Worm (Caenorhabditis elegans) whole organism, L4 larva: ENCODE data around the gene ZC443.2.
A peak's percentile ranks its signal among the peaks of the same experiment; 100 is the strongest.

Experiments
- F44E2.7 ChIP-seq: fragments of 200-800 bp; sonication (Bioruptor generic); IDR thresholded peaks from 2 replicates; pipeline ENCODE4 v2.1.2; 2022; ENCODE audit warnings: missing genetic modification characterization, missing compliant biosample characterization
- T20F7.1 ChIP-seq: fragments of 200-800 bp; sonication (Bioruptor generic); optimal IDR thresholded peaks from 2 replicates; lab custom pipeline; 2018; ENCODE audit warnings: mild to moderate bottlenecking, missing genetic modification characterization, missing compliant biosample characterization
- T26A8.4 ChIP-seq: fragments of 200-800 bp; sonication (Bioruptor generic); IDR thresholded peaks from 2 replicates; pipeline ENCODE4 v1.3.6; 2022; ENCODE audit warnings: missing genetic modification characterization, missing compliant biosample characterization
- Y5F2A.4 ChIP-seq: fragments of 200-800 bp; sonication (Bioruptor generic); optimal IDR thresholded peaks from 2 replicates; lab custom pipeline; 2018; ENCODE audit warnings: mild to moderate bottlenecking, missing genetic modification characterization, missing compliant biosample characterization
- Y75B8A.6 ChIP-seq: fragments of 200-800 bp; sonication (Bioruptor generic); IDR thresholded peaks from 2 replicates; pipeline ENCODE4 v1.3.6; 2022; ENCODE audit warnings: missing genetic modification reagents, missing genetic modification characterization, missing compliant biosample characterization
- ZK546.5 ChIP-seq, 2 experiments: sonication (generic microtip); optimal IDR thresholded peaks; 2 replicates each; lab custom pipeline; 2017; ENCODE audit warnings: missing biosample characterization in 2 of 2, missing genetic modification characterization in 2 of 2
- aha-1 ChIP-seq: fragments of 150-350 bp; peaks from one replicate; lab custom pipeline; 2014; ENCODE audit warnings: missing biosample characterization, missing genetic modification characterization
- ama-1 ChIP-seq: fragments of 150-350 bp; optimal IDR thresholded peaks from 2 replicates; lab custom pipeline; 2014; ENCODE audit warnings: inconsistent platforms, mixed read lengths
- ceh-28 ChIP-seq: fragments of 150-350 bp; optimal IDR thresholded peaks from 2 replicates; lab custom pipeline; 2014; ENCODE audit warnings: missing biosample characterization, missing genetic modification reagents, missing genetic modification characterization
- ceh-62 ChIP-seq: sonication (generic microtip); optimal IDR thresholded peaks from 2 replicates; lab custom pipeline; 2017; ENCODE audit warnings: missing biosample characterization, missing genetic modification characterization
- ces-1 ChIP-seq: fragments of 150-350 bp; sonication (generic microtip); optimal IDR thresholded peaks from 4 replicates; lab custom pipeline; 2014; ENCODE audit warnings: missing biosample characterization, missing genetic modification reagents, missing genetic modification characterization
- cey-2 ChIP-seq: sonication (generic microtip); optimal IDR thresholded peaks from 3 replicates; lab custom pipeline; 2017; ENCODE audit warnings: missing genetic modification characterization, mild to moderate bottlenecking, missing compliant biosample characterization, antibody characterized with exemption, borderline replicate concordance; ENCODE audit not compliant: insufficient read depth
- daf-16 ChIP-seq, 3 experiments: sonication (generic microtip); optimal IDR thresholded peaks; 2 replicates each; lab custom pipeline; 2016 to 2017; ENCODE audit warnings: missing genetic modification characterization in 3 of 3, missing genetic modification reagents in 3 of 3, mild to moderate bottlenecking in 2 of 3, missing compliant biosample characterization in 2 of 3, missing biosample characterization in 1 of 3, moderate library complexity in 1 of 3
- dve-1 ChIP-seq: sonication (generic microtip); optimal IDR thresholded peaks from 2 replicates; lab custom pipeline; 2017; ENCODE audit warnings: antibody characterized with exemption, mild to moderate bottlenecking, missing genetic modification characterization, missing compliant biosample characterization; ENCODE audit not compliant: insufficient read depth
- egl-27 ChIP-seq: sonication (generic microtip); optimal IDR thresholded peaks from 3 replicates; lab custom pipeline; 2017; ENCODE audit warnings: missing biosample characterization, missing genetic modification reagents, missing genetic modification characterization
- fkh-10 ChIP-seq: fragments of 150-350 bp; optimal IDR thresholded peaks from 2 replicates; lab custom pipeline; 2014; ENCODE audit warnings: missing biosample characterization, missing genetic modification reagents, missing genetic modification characterization
- fos-1 ChIP-seq: fragments of 150-350 bp; optimal IDR thresholded peaks from 2 replicates; lab custom pipeline; 2014; ENCODE audit warnings: missing biosample characterization, missing genetic modification characterization
- gei-8 ChIP-seq: fragments of 200-800 bp; sonication (Bioruptor generic); optimal IDR thresholded peaks from 2 replicates; lab custom pipeline; 2018; ENCODE audit warnings: mild to moderate bottlenecking, missing genetic modification characterization, missing compliant biosample characterization
- hlh-11 ChIP-seq: fragments of 200-800 bp; sonication (Bioruptor generic); optimal IDR thresholded peaks from 2 replicates; lab custom pipeline; 2018; ENCODE audit warnings: mild to moderate bottlenecking, missing genetic modification characterization, missing compliant biosample characterization
- hlh-30 ChIP-seq: sonication (generic microtip); optimal IDR thresholded peaks from 2 replicates; lab custom pipeline; 2017; ENCODE audit warnings: antibody characterized with exemption, mild to moderate bottlenecking, missing genetic modification characterization, missing compliant biosample characterization; ENCODE audit not compliant: insufficient read depth
- hmg-1.1 ChIP-seq: fragments of 200-800 bp; sonication (Bioruptor generic); IDR thresholded peaks from 2 replicates; pipeline ENCODE4 v1.3.6; 2022; ENCODE audit warnings: missing genetic modification reagents, missing genetic modification characterization, missing compliant biosample characterization
- lim-7 ChIP-seq: fragments of 200-800 bp; sonication (Bioruptor generic); IDR thresholded peaks from 2 replicates; pipeline ENCODE4 v1.3.6; 2022; ENCODE audit warnings: missing genetic modification characterization, missing compliant biosample characterization
- lir-3 ChIP-seq: sonication (generic microtip); optimal IDR thresholded peaks from 2 replicates; lab custom pipeline; 2016; ENCODE audit warnings: mild to moderate bottlenecking, missing genetic modification characterization, missing compliant biosample characterization
- lsy-2 ChIP-seq, 2 experiments: fragments of 150-350 bp in 1 of 2; sonication (generic microtip) in 1 of 2; optimal IDR thresholded peaks; 2 replicates each; lab custom pipeline; 2014 to 2017; ENCODE audit warnings: missing biosample characterization in 2 of 2, missing genetic modification characterization in 2 of 2
- madf-5 ChIP-seq, 2 experiments: fragments of 200-800 bp; sonication (Bioruptor generic); IDR thresholded peaks; 2 replicates each; pipeline ENCODE4 v1.3.6; 2022; ENCODE audit warnings: missing compliant biosample characterization in 2 of 2, missing genetic modification characterization in 2 of 2
- madf-9 ChIP-seq: fragments of 200-800 bp; sonication (Bioruptor generic); conservative IDR thresholded peaks from 2 replicates; pipeline ENCODE4 v1.3.6; 2022; ENCODE audit warnings: missing genetic modification reagents, missing genetic modification characterization, missing compliant biosample characterization
- mdl-1 ChIP-seq, 2 experiments: fragments of 150-350 bp in 1 of 2; sonication (generic microtip) in 1 of 2; optimal IDR thresholded peaks; 2 replicates each; lab custom pipeline; 2014 to 2017; ENCODE audit warnings: missing biosample characterization in 2 of 2, missing genetic modification characterization in 2 of 2
- mdt-29 ChIP-seq: fragments of 200-800 bp; sonication (Bioruptor generic); IDR thresholded peaks from 2 replicates; pipeline ENCODE4 v1.3.6; 2022; ENCODE audit warnings: missing genetic modification reagents, missing genetic modification characterization, missing compliant biosample characterization
- mep-1 ChIP-seq: fragments of 150-350 bp; sonication (generic microtip); optimal IDR thresholded peaks from 3 replicates; lab custom pipeline; 2014; ENCODE audit warnings: missing biosample characterization, missing genetic modification characterization
- nhr-102 ChIP-seq: sonication (generic microtip); optimal IDR thresholded peaks from 2 replicates; lab custom pipeline; 2016; ENCODE audit warnings: mild to moderate bottlenecking, missing genetic modification characterization, moderate library complexity, missing compliant biosample characterization
- nhr-11 ChIP-seq: fragments of 150-350 bp; optimal IDR thresholded peaks from 2 replicates; lab custom pipeline; 2014; ENCODE audit warnings: missing biosample characterization, missing genetic modification characterization
- nhr-111 ChIP-seq: fragments of 200-800 bp; sonication (Bioruptor generic); optimal IDR thresholded peaks from 2 replicates; lab custom pipeline; 2018; ENCODE audit warnings: mild to moderate bottlenecking, missing genetic modification characterization, missing compliant biosample characterization
- nhr-237 ChIP-seq: sonication (generic microtip); optimal IDR thresholded peaks from 2 replicates; lab custom pipeline; 2017; ENCODE audit warnings: missing biosample characterization, missing genetic modification characterization
- nhr-28 ChIP-seq: fragments of 150-350 bp; optimal IDR thresholded peaks from 2 replicates; lab custom pipeline; 2014; ENCODE audit warnings: missing biosample characterization, missing genetic modification characterization
- nhr-41 ChIP-seq: fragments of 200-800 bp; sonication (Bioruptor generic); IDR thresholded peaks from 2 replicates; pipeline ENCODE4 v1.3.6; 2022; ENCODE audit warnings: missing genetic modification reagents, missing genetic modification characterization, missing compliant biosample characterization
- nhr-42 ChIP-seq: fragments of 200-800 bp; sonication (Bioruptor generic); IDR thresholded peaks from 2 replicates; pipeline ENCODE4 v1.3.6; 2022; ENCODE audit warnings: missing genetic modification characterization, missing compliant biosample characterization
- nhr-6 ChIP-seq: fragments of 150-350 bp; optimal IDR thresholded peaks from 2 replicates; lab custom pipeline; 2014; ENCODE audit warnings: missing biosample characterization, missing genetic modification characterization
- nhr-77 ChIP-seq: fragments of 150-350 bp; optimal IDR thresholded peaks from 2 replicates; lab custom pipeline; 2014; ENCODE audit warnings: missing biosample characterization, missing genetic modification characterization
- php-3 ChIP-seq: fragments of 200-800 bp; sonication (Bioruptor generic); IDR thresholded peaks from 2 replicates; pipeline ENCODE4 v1.3.6; 2022; ENCODE audit warnings: missing genetic modification reagents, missing genetic modification characterization, missing compliant biosample characterization
- pqm-1 ChIP-seq: sonication (generic microtip); optimal IDR thresholded peaks from 2 replicates; lab custom pipeline; 2017; ENCODE audit warnings: missing biosample characterization, missing genetic modification characterization
- rbr-2 ChIP-seq: sonication (generic microtip); optimal IDR thresholded peaks from 2 replicates; lab custom pipeline; 2016; ENCODE audit warnings: missing genotype, missing genetic modification characterization, missing compliant biosample characterization
- snpc-1.2 ChIP-seq: fragments of 200-800 bp; sonication (Bioruptor generic); IDR thresholded peaks from 2 replicates; pipeline ENCODE4 v1.3.6; 2022; ENCODE audit warnings: missing genetic modification reagents, missing genetic modification characterization, missing compliant biosample characterization
- snpc-4 ChIP-seq: fragments of 150-350 bp; optimal IDR thresholded peaks from 2 replicates; lab custom pipeline; 2014; ENCODE audit warnings: missing biosample characterization, missing genetic modification characterization
- spr-1 ChIP-seq: sonication (generic microtip); optimal IDR thresholded peaks from 2 replicates; lab custom pipeline; 2016; ENCODE audit warnings: mild to moderate bottlenecking, missing genetic modification characterization, missing compliant biosample characterization
- spr-3 ChIP-seq: fragments of 200-800 bp; sonication (Bioruptor generic); optimal IDR thresholded peaks from 2 replicates; lab custom pipeline; 2018; ENCODE audit warnings: mild to moderate bottlenecking, missing genetic modification characterization, missing compliant biosample characterization
- tag-97 ChIP-seq: fragments of 200-800 bp; sonication (Bioruptor generic); IDR thresholded peaks from 2 replicates; pipeline ENCODE4 v1.3.6; 2022; ENCODE audit warnings: missing genetic modification characterization, missing compliant biosample characterization
- unc-62 ChIP-seq, 3 experiments: fragments of 150-350 bp in 1 of 3; sonication (generic microtip); optimal IDR thresholded peaks in 2 of 3; peaks in 1 of 3; 1 replicate in 1 of 3; 2 replicates in 2 of 3; lab custom pipeline; 2014 to 2017; ENCODE audit warnings: missing biosample characterization in 3 of 3, missing genetic modification characterization in 3 of 3, missing genetic modification reagents in 3 of 3, missing genotype in 1 of 3

Gene ZC443.2

ce11 chrV:12818486-12818885, 7.5 kb upstream of the ZC443.2 start:
- no peak for TF ChIP-seq spr-1 (tag; lab: Kevin White, UChicago)
- peak in 1 of 2 experiments; percentile 10 for TF ChIP-seq unc-62 (GFP tag; optimal IDR thresholded peaks at IDR 0.05 in 1 of 2; lab: Kevin White, UChicago)
- TF ChIP-seq unc-62 (tag; optimal IDR thresholded peaks at IDR 0.05; lab: Kevin White, UChicago) = no peak
- TF ChIP-seq nhr-237 (tag; lab: Kevin White, UChicago) = no peak
- TF ChIP-seq T20F7.1 = no peak
- no peak for TF ChIP-seq hlh-30 (tag; lab: Kevin White, UChicago)
- TF ChIP-seq mep-1 = no peak

ce11 chrV:12816672-12817071, 5.7 kb upstream of the ZC443.2 start:
- TF ChIP-seq hlh-30 (tag; lab: Kevin White, UChicago) (peak; percentile 37), pqm-1 (tag; lab: Kevin White, UChicago) (no peak), fkh-10 (GFP tag; lab: Kevin White, UChicago) (no peak), Y75B8A.6 (GFP tag; lab: Robert Waterston, UW) (no peak), ama-1 (lab: Kevin White, UChicago) (no peak), spr-3 (GFP tag; lab: Kevin White, UChicago) (no peak), snpc-4 (no peak), spr-1 (tag; lab: Kevin White, UChicago) (no peak), fos-1 (tag; lab: Kevin White, UChicago) (no peak), ceh-62 (tag; lab: Kevin White, UChicago) (no peak), rbr-2 (tag; lab: Kevin White, UChicago) (no peak), hlh-11 (tag; lab: Kevin White, UChicago) (no peak), lir-3 (no peak), mep-1 (peak; percentile 4), lsy-2 (tag; optimal IDR thresholded peaks at IDR 0.05; lab: Kevin White, UChicago) (peak; percentile 12 to 47), ZK546.5 (tag; optimal IDR thresholded peaks at IDR 0.05; lab: Kevin White, UChicago) (no peak), unc-62 (GFP tag; optimal IDR thresholded peaks at IDR 0.05 in 1 of 2; lab: Kevin White, UChicago) (peak in 1 of 2 experiments; percentile 74), unc-62 (tag; optimal IDR thresholded peaks at IDR 0.05; lab: Kevin White, UChicago) (no peak), nhr-111 (GFP tag; lab: Kevin White, UChicago) (no peak), nhr-28 (no peak), nhr-42 (no peak), gei-8 (no peak), ces-1 (no peak), hmg-1.1 (GFP tag; lab: Robert Waterston, UW) (no peak), ceh-28 (no peak), F44E2.7 (no peak), lim-7 (GFP tag; lab: Robert Waterston, UW) (no peak), T20F7.1 (no peak)
- TF ChIP-seq, all 104 proteins: peak for 4

- TF ChIP-seq madf-9 (GFP tag; lab: Robert Waterston, UW) (no peak), cey-2 (no peak), dve-1 (tag; lab: Kevin White, UChicago) (peak; percentile 52), snpc-1.2 (GFP tag; lab: Robert Waterston, UW) (no peak), nhr-41 (no peak), php-3 (GFP tag; lab: Robert Waterston, UW) (peak; percentile 22; the same call in 1 of the 2 replicates), T26A8.4 (GFP tag; lab: Robert Waterston, UW) (no peak), daf-16 (GFP tag; optimal IDR thresholded peaks at IDR 0.05; lab: Kevin White, UChicago) (no peak), daf-16 (tag; optimal IDR thresholded peaks at IDR 0.05; lab: Kevin White, UChicago) (peak; percentile 89), aha-1 (no peak), mdt-29 (GFP tag; lab: Robert Waterston, UW) (no peak), ZK546.5 (tag; optimal IDR thresholded peaks at IDR 0.05; lab: Kevin White, UChicago) (no peak), nhr-102 (tag; lab: Kevin White, UChicago) (no peak), mdl-1 (tag; optimal IDR thresholded peaks at IDR 0.05; lab: Kevin White, UChicago) (peak in 1 of 2 experiments; percentile 19), tag-97 (GFP tag; lab: Robert Waterston, UW) (no peak), mep-1 (no peak), madf-5 (GFP tag; IDR thresholded peaks at IDR 0.05; lab: Robert Waterston, UW) (no peak), Y5F2A.4 (GFP tag; lab: Kevin White, UChicago) (no peak), nhr-6 (tag; lab: Kevin White, UChicago) (peak; percentile 45), nhr-11 (tag; lab: Kevin White, UChicago) (no peak), egl-27 (no peak), hlh-11 (tag; lab: Kevin White, UChicago) (peak; percentile 0), ces-1 (no peak), nhr-28 (peak; percentile 60), nhr-237 (tag; lab: Kevin White, UChicago) (no peak), lsy-2 (tag; optimal IDR thresholded peaks at IDR 0.05; lab: Kevin White, UChicago) (no peak), nhr-77 (peak; percentile 32)
- TF ChIP-seq, all 104 proteins: peak for 8
These were observed 4.4 kb upstream of the ZC443.2 start for ce11 chrV:12815386-12815785.
